Fruit fly (Drosophila melanogaster) whole organism, embryonic: ENCODE data around the gene CG13359.

Experiments used
- Antp ChIP-seq: fragments of 200-800 bp; sonication (Bioruptor generic); optimal IDR thresholded peaks from 3 replicates; lab custom pipeline; 2016; ENCODE audit warnings: missing biosample characterization, missing genetic modification characterization
- Atf6 ChIP-seq: fragments of 200-800 bp; sonication (Bioruptor generic); IDR thresholded peaks from 2 replicates; pipeline ENCODE4 v1.3.6; 2022; ENCODE audit warnings: missing biosample characterization, missing genetic modification characterization
- Blimp-1 ChIP-seq: fragments of 200-800 bp; sonication (Bioruptor generic); optimal IDR thresholded peaks from 3 replicates; lab custom pipeline; 2018; ENCODE audit warnings: missing biosample characterization, missing genetic modification characterization, mild to moderate bottlenecking, moderate library complexity, missing genetic modification reagents
- CG10543 ChIP-seq: fragments of 200-800 bp; sonication (Bioruptor generic); optimal IDR thresholded peaks from 3 replicates; lab custom pipeline; 2017; ENCODE audit warnings: missing biosample characterization, mild to moderate bottlenecking, missing genetic modification characterization, moderate library complexity
- CG11456 ChIP-seq: fragments of 200-800 bp; sonication (Bioruptor generic); IDR thresholded peaks from 3 replicates; pipeline ENCODE4 v1.3.6; 2022; ENCODE audit warnings: missing biosample characterization, missing genetic modification characterization
- CG11560 ChIP-seq: fragments of 200-800 bp; sonication (Bioruptor generic); IDR thresholded peaks from 3 replicates; pipeline ENCODE4 v1.3.6; 2022; ENCODE audit warnings: missing biosample characterization, missing genetic modification characterization
- CG12659 ChIP-seq: fragments of 200-800 bp; sonication (Bioruptor generic); optimal IDR thresholded peaks from 3 replicates; lab custom pipeline; 2017; ENCODE audit warnings: mild to moderate bottlenecking, missing biosample characterization, missing genetic modification reagents, missing genetic modification characterization
- CG12769 ChIP-seq: fragments of 200-800 bp; sonication (Bioruptor generic); optimal IDR thresholded peaks from 2 replicates; lab custom pipeline; 2019; ENCODE audit warnings: missing biosample characterization, mild to moderate bottlenecking, missing genetic modification characterization, moderate library complexity
- CG13123 ChIP-seq: fragments of 200-800 bp; sonication (Bioruptor generic); optimal IDR thresholded peaks from 2 replicates; lab custom pipeline; 2016; ENCODE audit warnings: missing biosample characterization, missing genetic modification characterization
- CG13624 ChIP-seq: fragments of 200-800 bp; sonication (Bioruptor generic); optimal IDR thresholded peaks from 2 replicates; lab custom pipeline; 2016; ENCODE audit warnings: missing biosample characterization, missing genetic modification characterization
- CG14710 ChIP-seq: fragments of 200-800 bp; sonication (Bioruptor generic); optimal IDR thresholded peaks from 3 replicates; lab custom pipeline; 2019; ENCODE audit warnings: missing biosample characterization, mild to moderate bottlenecking, missing genetic modification characterization, moderate library complexity
- CG15269 ChIP-seq: fragments of 200-800 bp; sonication (Bioruptor generic); optimal IDR thresholded peaks from 2 replicates; lab custom pipeline; 2018; ENCODE audit warnings: missing biosample characterization, mild to moderate bottlenecking, missing genetic modification characterization, moderate library complexity
- CG15514 ChIP-seq: fragments of 200-800 bp; sonication (Bioruptor generic); optimal IDR thresholded peaks from 3 replicates; lab custom pipeline; 2017; ENCODE audit warnings: missing biosample characterization, missing genetic modification characterization, mild to moderate bottlenecking, moderate library complexity, missing genetic modification reagents
- CG15601 ChIP-seq: fragments of 200-800 bp; sonication (Bioruptor generic); optimal IDR thresholded peaks from 3 replicates; lab custom pipeline; 2019; ENCODE audit warnings: missing biosample characterization, mild to moderate bottlenecking, missing genetic modification characterization, moderate library complexity
- CG17328 ChIP-seq: fragments of 200-800 bp; sonication (Bioruptor generic); IDR thresholded peaks from 2 replicates; pipeline ENCODE4 v1.3.6; 2022; ENCODE audit warnings: missing biosample characterization, missing genetic modification characterization
- CG17802 ChIP-seq: fragments of 200-800 bp; sonication (Bioruptor generic); optimal IDR thresholded peaks from 2 replicates; lab custom pipeline; 2018; ENCODE audit warnings: missing biosample characterization, mild to moderate bottlenecking, missing genetic modification characterization, moderate library complexity
- CG2116 ChIP-seq: fragments of 200-800 bp; sonication (Bioruptor generic); optimal IDR thresholded peaks from 3 replicates; lab custom pipeline; 2018; ENCODE audit warnings: missing biosample characterization, mild to moderate bottlenecking, missing genetic modification characterization
- CG2120 ChIP-seq: fragments of 200-800 bp; sonication (Bioruptor generic); optimal IDR thresholded peaks from 3 replicates; lab custom pipeline; 2016; ENCODE audit warnings: missing biosample characterization, missing genetic modification characterization
- CG34376 ChIP-seq: fragments of 200-800 bp; sonication (Bioruptor generic); optimal IDR thresholded peaks from 2 replicates; lab custom pipeline; 2018; ENCODE audit warnings: missing biosample characterization, mild to moderate bottlenecking, missing genetic modification characterization
- CG4328 ChIP-seq: fragments of 200-800 bp; sonication (Bioruptor generic); optimal IDR thresholded peaks from 3 replicates; lab custom pipeline; 2017; ENCODE audit warnings: missing biosample characterization, missing genetic modification reagents, missing genetic modification characterization
- CG4424 ChIP-seq: fragments of 200-800 bp; sonication (Bioruptor generic); optimal IDR thresholded peaks from 3 replicates; lab custom pipeline; 2016; ENCODE audit warnings: missing biosample characterization, missing genetic modification characterization
- CG7963 ChIP-seq: fragments of 200-800 bp; sonication (Bioruptor generic); IDR thresholded peaks from 3 replicates; pipeline ENCODE4 v1.3.6; 2022; ENCODE audit warnings: missing biosample characterization, missing genetic modification characterization; ENCODE audit not compliant: partially characterized antibody
- CG8924 ChIP-seq: fragments of 200-800 bp; optimal IDR thresholded peaks from 3 replicates; lab custom pipeline; 2019; ENCODE audit warnings: missing biosample characterization, mild to moderate bottlenecking, missing genetic modification characterization, moderate library complexity
- CHES-1-like ChIP-seq: fragments of 200-800 bp; sonication (Bioruptor generic); optimal IDR thresholded peaks from 2 replicates; lab custom pipeline; 2016; ENCODE audit warnings: missing biosample characterization, missing genetic modification characterization
- CTCF ChIP-seq: fragments of 200-800 bp; sonication (Bioruptor generic); optimal IDR thresholded peaks from 2 replicates; lab custom pipeline; 2017; ENCODE audit warnings: missing biosample characterization, mild to moderate bottlenecking, missing genetic modification characterization, moderate library complexity
- CrebB ChIP-seq: fragments of 200-800 bp; sonication (Bioruptor generic); optimal IDR thresholded peaks from 3 replicates; lab custom pipeline; 2018; ENCODE audit warnings: missing biosample characterization, mild to moderate bottlenecking, missing genetic modification characterization
- D19B ChIP-seq: fragments of 200-800 bp; sonication (Bioruptor generic); optimal IDR thresholded peaks from 2 replicates; lab custom pipeline; 2017; ENCODE audit warnings: missing biosample characterization, mild to moderate bottlenecking, missing genetic modification characterization
- Dll ChIP-seq: fragments of 200-800 bp; sonication (Bioruptor generic); IDR thresholded peaks from 4 replicates; pipeline ENCODE4 v1.3.6; 2022; ENCODE audit warnings: missing biosample characterization, missing genetic modification characterization; ENCODE audit not compliant: partially characterized antibody
- HLH54F ChIP-seq: fragments of 200-800 bp; sonication (Bioruptor generic); optimal IDR thresholded peaks from 3 replicates; lab custom pipeline; 2016; ENCODE audit warnings: missing biosample characterization, missing genetic modification characterization
- Hr51 ChIP-seq, 2 experiments: fragments of 200-800 bp; sonication (Bioruptor generic); optimal IDR thresholded peaks; 2 replicates in 1 of 2; 3 replicates in 1 of 2; lab custom pipeline; 2016 to 2018; ENCODE audit warnings: missing biosample characterization in 2 of 2, missing genetic modification characterization in 2 of 2, mild to moderate bottlenecking in 1 of 2, moderate library complexity in 1 of 2
- Lhr ChIP-seq: fragments of 200-800 bp; sonication (Bioruptor generic); optimal IDR thresholded peaks from 3 replicates; lab custom pipeline; 2017; ENCODE audit warnings: mild to moderate bottlenecking, missing biosample characterization, missing genetic modification reagents, missing genetic modification characterization
- MESR4 ChIP-seq: fragments of 200-800 bp; sonication (Bioruptor generic); optimal IDR thresholded peaks from 2 replicates; lab custom pipeline; 2018; ENCODE audit warnings: missing biosample characterization, mild to moderate bottlenecking, missing genetic modification characterization, moderate library complexity
- Med ChIP-seq: fragments of 200-800 bp; sonication (Bioruptor generic); peaks from one replicate; lab custom pipeline; 2016; ENCODE audit warnings: missing biosample characterization, missing genetic modification characterization, mild to moderate bottlenecking, inconsistent platforms, moderate library complexity
- NFAT ChIP-seq: fragments of 200-800 bp; sonication (Bioruptor generic); IDR thresholded peaks from 2 replicates; pipeline ENCODE4 v1.3.6; 2022; ENCODE audit warnings: missing biosample characterization, missing genetic modification characterization
- Nf-YC ChIP-seq: fragments of 200-800 bp; optimal IDR thresholded peaks from 3 replicates; lab custom pipeline; 2019; ENCODE audit warnings: missing biosample characterization, mild to moderate bottlenecking, missing genetic modification characterization, moderate library complexity
- Rx ChIP-seq: fragments of 200-800 bp; sonication (Bioruptor generic); IDR thresholded peaks from 2 replicates; pipeline ENCODE4 v1.3.6; 2022; ENCODE audit warnings: missing biosample characterization, missing genetic modification characterization
- Sin3A ChIP-seq: fragments of >200 bp; optimal IDR thresholded peaks from 2 replicates; lab custom pipeline; 2018
- Ssrp ChIP-seq: fragments of 200-800 bp; sonication (Bioruptor generic); optimal IDR thresholded peaks from 2 replicates; lab custom pipeline; 2018; ENCODE audit warnings: missing biosample characterization, mild to moderate bottlenecking, missing genetic modification characterization, moderate library complexity
- ac ChIP-seq: fragments of 200-800 bp; sonication (Bioruptor generic); optimal IDR thresholded peaks from 3 replicates; lab custom pipeline; 2017; ENCODE audit warnings: missing biosample characterization, mild to moderate bottlenecking, missing genetic modification characterization
- cwo ChIP-seq: fragments of 200-800 bp; sonication (Bioruptor generic); optimal IDR thresholded peaks from 3 replicates; lab custom pipeline; 2017; ENCODE audit warnings: missing biosample characterization, missing genetic modification characterization, mild to moderate bottlenecking, moderate library complexity, missing genetic modification reagents
- gce ChIP-seq: fragments of 200-800 bp; sonication (Bioruptor generic); IDR thresholded peaks from 3 replicates; pipeline ENCODE4 v1.3.6; 2022; ENCODE audit warnings: missing biosample characterization, missing genetic modification characterization
- hb ChIP-seq: fragments of 200-800 bp; sonication (Bioruptor generic); IDR thresholded peaks from 3 replicates; pipeline ENCODE4 v1.3.6; 2022; ENCODE audit warnings: missing biosample characterization, missing genetic modification characterization; ENCODE audit not compliant: partially characterized antibody
- mld ChIP-seq: fragments of 200-800 bp; sonication (Bioruptor generic); IDR thresholded peaks from 3 replicates; pipeline ENCODE4 v1.3.6; 2022; ENCODE audit warnings: missing biosample characterization, missing genetic modification characterization; ENCODE audit not compliant: partially characterized antibody
- nom ChIP-seq: fragments of 200-800 bp; sonication (Bioruptor generic); optimal IDR thresholded peaks from 2 replicates; lab custom pipeline; 2017; ENCODE audit warnings: missing biosample characterization, missing genetic modification characterization, mild to moderate bottlenecking, moderate library complexity, missing genetic modification reagents
- pzg ChIP-seq: fragments of 200-800 bp; sonication (Bioruptor generic); optimal IDR thresholded peaks from 3 replicates; lab custom pipeline; 2018; ENCODE audit warnings: missing biosample characterization, mild to moderate bottlenecking, missing genetic modification characterization, moderate library complexity
- row ChIP-seq: fragments of 200-800 bp; sonication (Bioruptor generic); IDR thresholded peaks from 3 replicates; pipeline ENCODE4 v1.3.6; 2022; ENCODE audit warnings: missing biosample characterization, missing genetic modification characterization
- salm ChIP-seq: fragments of 200-800 bp; sonication (Bioruptor generic); optimal IDR thresholded peaks from 2 replicates; lab custom pipeline; 2018; ENCODE audit warnings: missing biosample characterization, mild to moderate bottlenecking, missing genetic modification characterization
- so ChIP-seq: fragments of 200-800 bp; sonication (Bioruptor generic); IDR thresholded peaks from 3 replicates; pipeline ENCODE4 v1.3.6; 2022; ENCODE audit warnings: missing biosample characterization, missing genetic modification characterization
- twi ChIP-seq: fragments of 200-800 bp; optimal IDR thresholded peaks from 2 replicates; lab custom pipeline; 2019; ENCODE audit warnings: missing biosample characterization, mild to moderate bottlenecking, missing genetic modification characterization, moderate library complexity

The CG13359 gene

dm6 chrX:758892-759621 lies 44.2 kb downstream of the CG13359 start, which contains the start of gene CG5273 (continued):
- TF ChIP-seq Rx (GFP tag; lab: Robert Waterston, UW) (no peak), nom (GFP tag; lab: Kevin White, UChicago) (peak; percentile 37), CG14710 (tag; lab: Kevin White, UChicago) (peak; percentile 99), CG2120 (GFP tag; lab: Kevin White, UChicago) (peak; percentile 36), CG12769 (tag; lab: Kevin White, UChicago) (peak; percentile 67), CG17328 (no peak), ac (GFP tag; lab: Kevin White, UChicago) (no peak), gce (GFP tag; lab: Robert Waterston, UW) (no peak), pzg (GFP tag; lab: Kevin White, UChicago) (peak; percentile 96), mld (peak; percentile 94), NFAT (GFP tag; lab: Robert Waterston, UW) (peak; percentile 73), hb (GFP tag; lab: Robert Waterston, UW) (peak; percentile 86), D19B (GFP tag; lab: Kevin White, UChicago) (no peak), cwo (peak; percentile 6), CG7963 (GFP tag; lab: Robert Waterston, UW) (peak; percentile 93), CG34376 (GFP tag; lab: Kevin White, UChicago) (peak; percentile 80), CG13624 (GFP tag; lab: Kevin White, UChicago) (peak; percentile 60), CG15601 (tag; lab: Kevin White, UChicago) (peak; percentile 25), Blimp-1 (GFP tag; lab: Kevin White, UChicago) (peak; percentile 93), Hr51 (GFP tag; optimal IDR thresholded peaks at IDR 0.05; lab: Kevin White, UChicago) (peak in 1 of 2 experiments; percentile 25), Med (GFP tag; lab: Kevin White, UChicago) (peak; percentile 93), CG15514 (peak; percentile 84), CG4328 (GFP tag; lab: Kevin White, UChicago) (peak; percentile 23), CrebB (peak; percentile 38), Sin3A (peak; percentile 60), CG15269 (tag; lab: Kevin White, UChicago) (peak; percentile 2), Atf6 (GFP tag; lab: Robert Waterston, UW) (no peak), row (GFP tag; lab: Robert Waterston, UW) (peak; percentile 94), CG11456 (GFP tag; lab: Robert Waterston, UW) (no peak), MESR4 (peak; percentile 85), CG11560 (tag; lab: Robert Waterston, UW) (no peak), Dll (GFP tag; lab: Robert Waterston, UW) (peak; percentile 99), CG13123 (GFP tag; lab: Kevin White, UChicago) (no peak), CG4424 (GFP tag; lab: Kevin White, UChicago) (no peak), CTCF (GFP tag; lab: Kevin White, UChicago) (peak; percentile 78), CG2116 (peak; percentile 92), CG12659 (peak; percentile 82), Ssrp (no peak), HLH54F (GFP tag; lab: Kevin White, UChicago) (no peak), salm (peak; percentile 33), CHES-1-like (GFP tag; lab: Kevin White, UChicago) (peak; percentile 54), so (GFP tag; lab: Robert Waterston, UW) (peak; percentile 37; the same call in 1 of the 3 replicates), Lhr (peak; percentile 100), CG17802 (tag; lab: Kevin White, UChicago) (no peak), CG10543 (GFP tag; lab: Kevin White, UChicago) (peak; percentile 69), CG8924 (tag; lab: Kevin White, UChicago) (peak; percentile 31), Antp (GFP tag; lab: Kevin White, UChicago) (no peak), Nf-YC (peak; percentile 99), twi (tag; lab: Kevin White, UChicago) (no peak)
